Fruit fly (Drosophila melanogaster) whole organism, adult: Measurements from ENCODE around the gene CG13138.

Experiments used
- CG11617 ChIP-seq: fragments of 200-800 bp; sonication (Bioruptor generic); optimal IDR thresholded peaks from 2 replicates; lab custom pipeline; 2017; ENCODE audit warnings: mild to moderate bottlenecking, missing biosample characterization, missing genetic modification reagents, missing genetic modification characterization
- cnc ChIP-seq, 2 experiments: fragments of >200 bp; optimal IDR thresholded peaks; 2 replicates each; lab custom pipeline; 2017

dm6 chr2L:10334213-10334612 is 32.4 kb upstream of the CG13138 start:
- TF ChIP-seq CG11617 = no peak
- no peak for TF ChIP-seq cnc (optimal IDR thresholded peaks at IDR 0.05; lab: Kevin White, UChicago)
